Fruit fly (Drosophila melanogaster) whole organism, embryonic: ENCODE data around the gene HipHop.

Experiments
- Atf3 ChIP-seq: fragments of 200-800 bp; sonication (Bioruptor generic); optimal IDR thresholded peaks from 3 replicates; lab custom pipeline; 2016; ENCODE audit warnings: missing biosample characterization, missing genetic modification characterization
- Atf6 ChIP-seq: fragments of 200-800 bp; sonication (Bioruptor generic); IDR thresholded peaks from 2 replicates; pipeline ENCODE4 v1.3.6; 2022; ENCODE audit warnings: missing biosample characterization, missing genetic modification characterization
- Blimp-1 ChIP-seq: fragments of 200-800 bp; sonication (Bioruptor generic); optimal IDR thresholded peaks from 3 replicates; lab custom pipeline; 2018; ENCODE audit warnings: missing biosample characterization, missing genetic modification characterization, mild to moderate bottlenecking, moderate library complexity, missing genetic modification reagents
- BtbVII ChIP-seq: fragments of 200-800 bp; sonication (Bioruptor generic); optimal IDR thresholded peaks from 3 replicates; lab custom pipeline; 2017; ENCODE audit warnings: missing biosample characterization, mild to moderate bottlenecking, missing genetic modification characterization
- CG10267 ChIP-seq: fragments of 200-800 bp; sonication (Bioruptor generic); optimal IDR thresholded peaks from 2 replicates; lab custom pipeline; 2018; ENCODE audit warnings: missing biosample characterization, mild to moderate bottlenecking, missing genetic modification characterization, moderate library complexity
- CG10274 ChIP-seq: fragments of 200-800 bp; sonication (Bioruptor generic); optimal IDR thresholded peaks from 3 replicates; lab custom pipeline; 2017; ENCODE audit warnings: missing biosample characterization, mild to moderate bottlenecking, missing genetic modification characterization
- CG10431 ChIP-seq: fragments of 200-800 bp; sonication (Bioruptor generic); optimal IDR thresholded peaks from 3 replicates; lab custom pipeline; 2018; ENCODE audit warnings: missing biosample characterization, mild to moderate bottlenecking, missing genetic modification characterization
- CG11247 ChIP-seq: fragments of 200-800 bp; sonication (Bioruptor generic); IDR thresholded peaks from 2 replicates; pipeline ENCODE4 v1.3.6; 2022; ENCODE audit warnings: missing biosample characterization, missing genetic modification characterization
- CG11504 ChIP-seq: fragments of 200-800 bp; sonication (Bioruptor generic); optimal IDR thresholded peaks from 3 replicates; lab custom pipeline; 2019; ENCODE audit warnings: missing biosample characterization, mild to moderate bottlenecking, missing genetic modification characterization, moderate library complexity
- CG12391 ChIP-seq: fragments of 200-800 bp; sonication (Bioruptor generic); optimal IDR thresholded peaks from 3 replicates; lab custom pipeline; 2018; ENCODE audit warnings: missing biosample characterization, mild to moderate bottlenecking, missing genetic modification characterization, moderate library complexity
- CG15073 ChIP-seq: fragments of 200-800 bp; sonication (Bioruptor generic); optimal IDR thresholded peaks from 2 replicates; lab custom pipeline; 2016; ENCODE audit warnings: missing biosample characterization, missing genetic modification characterization
- CG16815 ChIP-seq: fragments of 200-800 bp; sonication (Bioruptor generic); optimal IDR thresholded peaks from 3 replicates; lab custom pipeline; 2017; ENCODE audit warnings: missing biosample characterization, mild to moderate bottlenecking, missing genetic modification characterization
- CG17612 ChIP-seq: fragments of 200-800 bp; sonication (Bioruptor generic); IDR thresholded peaks from 2 replicates; pipeline ENCODE4 v1.3.6; 2022; ENCODE audit warnings: missing biosample characterization, missing genetic modification characterization
- CG17912 ChIP-seq: fragments of 200-800 bp; sonication (Bioruptor generic); optimal IDR thresholded peaks from 2 replicates; lab custom pipeline; 2018; ENCODE audit warnings: missing biosample characterization, mild to moderate bottlenecking, missing genetic modification characterization
- CG1792 ChIP-seq: fragments of 200-800 bp; sonication (Bioruptor generic); optimal IDR thresholded peaks from 2 replicates; lab custom pipeline; 2016; ENCODE audit warnings: missing biosample characterization, missing genetic modification characterization
- CG2116 ChIP-seq: fragments of 200-800 bp; sonication (Bioruptor generic); optimal IDR thresholded peaks from 3 replicates; lab custom pipeline; 2018; ENCODE audit warnings: missing biosample characterization, mild to moderate bottlenecking, missing genetic modification characterization
- CG2889 ChIP-seq: fragments of 200-800 bp; sonication (Bioruptor generic); IDR thresholded peaks from 3 replicates; pipeline ENCODE4 v1.3.6; 2022; ENCODE audit warnings: missing biosample characterization, missing genetic modification characterization
- CG3163 ChIP-seq: fragments of 200-800 bp; sonication (Bioruptor generic); optimal IDR thresholded peaks from 3 replicates; lab custom pipeline; 2016; ENCODE audit warnings: missing biosample characterization, missing genetic modification characterization
- CG32767 ChIP-seq: fragments of 200-800 bp; sonication (Bioruptor generic); IDR thresholded peaks from 2 replicates; pipeline ENCODE4 v1.3.6; 2022; ENCODE audit warnings: missing biosample characterization, missing genetic modification characterization
- CG3726 ChIP-seq: fragments of 200-800 bp; sonication (Bioruptor generic); IDR thresholded peaks from 3 replicates; pipeline ENCODE4, ENCODE4 v1.3.6; 2022; ENCODE audit warnings: missing biosample characterization, missing genetic modification characterization
- CG42726 ChIP-seq: fragments of 200-800 bp; sonication (Bioruptor generic); IDR thresholded peaks from 2 replicates; pipeline ENCODE4 v1.3.6; 2022; ENCODE audit warnings: missing biosample characterization, missing genetic modification characterization; ENCODE audit not compliant: partially characterized antibody
- CG5953 ChIP-seq: fragments of 200-800 bp; sonication (Bioruptor generic); IDR thresholded peaks from 2 replicates; pipeline ENCODE4 v1.3.6; 2022; ENCODE audit warnings: missing biosample characterization, missing genetic modification characterization
- CG6689 ChIP-seq: fragments of 200-800 bp; sonication (Bioruptor generic); IDR thresholded peaks from 2 replicates; pipeline ENCODE4 v1.3.6; 2022; ENCODE audit warnings: missing biosample characterization, missing genetic modification characterization
- CG7745 ChIP-seq: fragments of 200-800 bp; sonication (Bioruptor generic); optimal IDR thresholded peaks from 2 replicates; lab custom pipeline; 2018; ENCODE audit warnings: missing biosample characterization, mild to moderate bottlenecking, missing genetic modification characterization, moderate library complexity
- CG8478 ChIP-seq: fragments of >200 bp; optimal IDR thresholded peaks from 2 replicates; lab custom pipeline; 2018
- CG9817 ChIP-seq: fragments of 200-800 bp; sonication (Bioruptor generic); optimal IDR thresholded peaks from 2 replicates; lab custom pipeline; 2018; ENCODE audit warnings: missing biosample characterization, mild to moderate bottlenecking, missing genetic modification characterization, moderate library complexity
- Drgx ChIP-seq: fragments of 200-800 bp; sonication (Bioruptor generic); IDR thresholded peaks from 2 replicates; pipeline ENCODE4 v1.3.6; 2022; ENCODE audit warnings: missing biosample characterization, missing genetic modification characterization
- GATAe ChIP-seq: fragments of 200-800 bp; sonication (Bioruptor generic); conservative IDR thresholded peaks from 2 replicates; pipeline ENCODE4 v1.3.6; 2022; ENCODE audit warnings: missing biosample characterization, missing genetic modification characterization
- HLHmδ ChIP-seq: fragments of 200-800 bp; sonication (Bioruptor generic); optimal IDR thresholded peaks from 2 replicates; lab custom pipeline; 2018; ENCODE audit warnings: missing biosample characterization, mild to moderate bottlenecking, missing genetic modification characterization, moderate library complexity
- Hr51 ChIP-seq, 2 experiments: fragments of 200-800 bp; sonication (Bioruptor generic); optimal IDR thresholded peaks; 2 replicates in 1 of 2; 3 replicates in 1 of 2; lab custom pipeline; 2016 to 2018; ENCODE audit warnings: missing biosample characterization in 2 of 2, missing genetic modification characterization in 2 of 2, mild to moderate bottlenecking in 1 of 2, moderate library complexity in 1 of 2
- MBD-R2 ChIP-seq: fragments of 200-800 bp; sonication (Bioruptor generic); IDR thresholded peaks from 2 replicates; pipeline ENCODE4 v1.3.6; 2022; ENCODE audit warnings: missing biosample characterization, missing genetic modification characterization
- NC2β ChIP-seq: fragments of 200-800 bp; sonication (Bioruptor generic); optimal IDR thresholded peaks from 2 replicates; lab custom pipeline; 2016; ENCODE audit warnings: missing biosample characterization, missing genetic modification characterization
- Optix ChIP-seq: fragments of 200-800 bp; sonication (Bioruptor generic); IDR thresholded peaks from 3 replicates; pipeline ENCODE4 v1.3.6; 2022; ENCODE audit warnings: missing biosample characterization, missing genetic modification characterization
- Rfx ChIP-seq: fragments of 200-800 bp; sonication (Bioruptor generic); IDR thresholded peaks from 2 replicates; pipeline ENCODE4 v1.3.6; 2022; ENCODE audit warnings: missing biosample characterization, missing genetic modification characterization
- cad ChIP-seq: fragments of >200 bp; optimal IDR thresholded peaks from 2 replicates; lab custom pipeline; 2017; ENCODE audit warnings: missing biosample characterization, missing genetic modification characterization
- ci ChIP-seq: fragments of 200-800 bp; sonication (Bioruptor generic); IDR thresholded peaks from 3 replicates; pipeline ENCODE4 v1.3.6; 2022; ENCODE audit warnings: missing biosample characterization, missing genetic modification characterization
- croc ChIP-seq: fragments of 200-800 bp; sonication (Bioruptor generic); conservative IDR thresholded peaks from 3 replicates; pipeline ENCODE4 v1.3.6; 2022; ENCODE audit warnings: missing biosample characterization, missing genetic modification characterization
- fu2 ChIP-seq: fragments of 200-800 bp; sonication (Bioruptor generic); optimal IDR thresholded peaks from 2 replicates; lab custom pipeline; 2016; ENCODE audit warnings: missing biosample characterization, missing genetic modification characterization
- ham ChIP-seq: fragments of 200-800 bp; sonication (Bioruptor generic); IDR thresholded peaks from 2 replicates; pipeline ENCODE4 v1.3.6; 2022; ENCODE audit warnings: missing biosample characterization, missing genetic modification characterization
- lola ChIP-seq, 3 experiments: fragments of >200 bp in 2 of 3; fragments of 200-800 bp in 1 of 3; sonication (Bioruptor generic) in 1 of 3; optimal IDR thresholded peaks; 2 replicates each; lab custom pipeline; 2017 to 2019; ENCODE audit warnings: missing biosample characterization in 3 of 3, missing genetic modification characterization in 3 of 3, mild to moderate bottlenecking in 1 of 3, moderate library complexity in 1 of 3
- mld ChIP-seq: fragments of 200-800 bp; sonication (Bioruptor generic); IDR thresholded peaks from 3 replicates; pipeline ENCODE4 v1.3.6; 2022; ENCODE audit warnings: missing biosample characterization, missing genetic modification characterization; ENCODE audit not compliant: partially characterized antibody
- pzg ChIP-seq: fragments of 200-800 bp; sonication (Bioruptor generic); optimal IDR thresholded peaks from 3 replicates; lab custom pipeline; 2018; ENCODE audit warnings: missing biosample characterization, mild to moderate bottlenecking, missing genetic modification characterization, moderate library complexity
- ranshi ChIP-seq: fragments of 200-800 bp; sonication (Bioruptor generic); IDR thresholded peaks from 2 replicates; pipeline ENCODE4 v1.3.6; 2022; ENCODE audit warnings: missing biosample characterization, missing genetic modification characterization
- ro ChIP-seq: fragments of 200-800 bp; sonication (Bioruptor generic); IDR thresholded peaks from 2 replicates; pipeline ENCODE4 v1.3.6; 2022; ENCODE audit warnings: missing biosample characterization, missing genetic modification characterization
- sc ChIP-seq, 3 experiments: fragments of >200 bp in 2 of 3; fragments of 200-800 bp in 1 of 3; sonication (Bioruptor generic) in 1 of 3; optimal IDR thresholded peaks; 2 replicates in 2 of 3; 3 replicates in 1 of 3; lab custom pipeline; 2017; ENCODE audit warnings: mild to moderate bottlenecking in 1 of 3, missing biosample characterization in 1 of 3, missing genetic modification characterization in 1 of 3, missing genetic modification reagents in 1 of 3
- ssp ChIP-seq: fragments of 200-800 bp; sonication (Bioruptor generic); IDR thresholded peaks from 2 replicates; pipeline ENCODE4 v1.3.6; 2022; ENCODE audit warnings: missing biosample characterization, missing genetic modification characterization
- tna ChIP-seq: fragments of 200-800 bp; sonication (Bioruptor generic); IDR thresholded peaks from 2 replicates; pipeline ENCODE4 v1.3.6; 2022; ENCODE audit warnings: missing biosample characterization, missing genetic modification characterization; ENCODE audit not compliant: partially characterized antibody
- tup ChIP-seq: fragments of 200-800 bp; sonication (Bioruptor generic); optimal IDR thresholded peaks from 2 replicates; lab custom pipeline; 2016; ENCODE audit warnings: missing biosample characterization, mild to moderate bottlenecking, missing genetic modification characterization, moderate library complexity
- unc-4 ChIP-seq: fragments of 200-800 bp; sonication (Bioruptor generic); IDR thresholded peaks from 2 replicates; pipeline ENCODE4 v1.3.6; 2022; ENCODE audit warnings: missing biosample characterization, missing genetic modification characterization; ENCODE audit not compliant: partially characterized antibody
- vvl ChIP-seq: fragments of 200-800 bp; sonication (Bioruptor generic); IDR thresholded peaks from 2 replicates; pipeline ENCODE4 v1.3.6; 2022; ENCODE audit warnings: missing biosample characterization, missing genetic modification characterization

Gene HipHop

dm6 chr3L:18870027-18870426 lies 49.1 kb downstream of the HipHop start, which contains the start of gene Blos3 (continued):
- TF ChIP-seq sc (optimal IDR thresholded peaks at IDR 0.05; lab: Kevin White, UChicago) (no peak), sc (GFP tag; optimal IDR thresholded peaks at IDR 0.05; lab: Kevin White, UChicago) (no peak), CG10431 (GFP tag; lab: Kevin White, UChicago) (no peak), Atf6 (GFP tag; lab: Robert Waterston, UW) (peak; percentile 41), CG6689 (GFP tag; lab: Robert Waterston, UW) (peak; percentile 42; the same call in 1 of the 2 replicates), CG2116 (GFP tag; lab: Kevin White, UChicago) (no peak), ro (GFP tag; lab: Robert Waterston, UW) (no peak), CG5953 (GFP tag; lab: Robert Waterston, UW) (no peak), croc (GFP tag; lab: Robert Waterston, UW) (no peak), CG8478 (lab: Kevin White, UChicago) (no peak), CG32767 (no peak), CG1792 (GFP tag; lab: Kevin White, UChicago) (peak; percentile 39), pzg (GFP tag; lab: Kevin White, UChicago) (peak; percentile 22), CG10274 (GFP tag; lab: Kevin White, UChicago) (no peak), CG3163 (GFP tag; lab: Kevin White, UChicago) (peak; percentile 12), CG42726 (GFP tag; lab: Robert Waterston, UW) (no peak), HLHmδ (GFP tag; lab: Kevin White, UChicago) (no peak), Hr51 (GFP tag; optimal IDR thresholded peaks at IDR 0.05; lab: Kevin White, UChicago) (peak in 1 of 2 experiments; percentile 9), fu2 (GFP tag; lab: Kevin White, UChicago) (peak; percentile 16), cad (GFP tag; lab: Kevin White, UChicago) (no peak), CG17612 (no peak), CG17912 (GFP tag; lab: Kevin White, UChicago) (peak; percentile 51), tup (no peak), GATAe (GFP tag; lab: Robert Waterston, UW) (no peak), CG2889 (no peak), CG9817 (peak; percentile 52), ham (GFP tag; lab: Robert Waterston, UW) (no peak), lola (GFP tag; optimal IDR thresholded peaks at IDR 0.05; lab: Kevin White, UChicago) (peak in 1 of 3 experiments; percentile 26), CG7745 (no peak), CG11247 (GFP tag; lab: Robert Waterston, UW) (no peak), vvl (GFP tag; lab: Robert Waterston, UW) (peak; percentile 41; the same call in 1 of the 2 replicates), unc-4 (GFP tag; lab: Robert Waterston, UW) (no peak), ci (GFP tag; lab: Robert Waterston, UW) (no peak), NC2β (peak; percentile 68), CG16815 (no peak), CG11504 (tag; lab: Kevin White, UChicago) (no peak), Optix (GFP tag; lab: Robert Waterston, UW) (no peak; the same call in 2 of the 3 replicates), Atf3 (GFP tag; lab: Kevin White, UChicago) (peak; percentile 9), CG12391 (peak; percentile 56), mld (GFP tag; lab: Robert Waterston, UW) (no peak), CG3726 (GFP tag; lab: Robert Waterston, UW) (no peak), Rfx (peak; percentile 52; the same call in 1 of the 2 replicates), BtbVII (no peak), Blimp-1 (no peak), tna (no peak), CG10267 (tag; lab: Kevin White, UChicago) (peak; percentile 36), ranshi (0 out of 2 replicates have a peak, but pooled peaks have one; percentile 20), CG15073 (GFP tag; lab: Kevin White, UChicago) (no peak), Drgx (GFP tag; lab: Robert Waterston, UW) (peak; percentile 27; the same call in 1 of the 2 replicates), ssp (GFP tag; lab: Robert Waterston, UW) (no peak), MBD-R2 (GFP tag; lab: Robert Waterston, UW) (peak; percentile 61)
